Worm (Caenorhabditis elegans) whole organism, L1 larva: ENCODE data around the gene C33D9.10.

Source experiments
- C16A3.4 ChIP-seq: fragments of 150-350 bp; optimal IDR thresholded peaks from 2 replicates; lab custom pipeline; 2014; ENCODE audit warnings: missing biosample characterization, missing genetic modification characterization
- Y116A8C.19 ChIP-seq: sonication (generic microtip); optimal IDR thresholded peaks from 2 replicates; lab custom pipeline; 2016; ENCODE audit warnings: missing compliant biosample characterization, missing genetic modification characterization, borderline replicate concordance
- ama-1 ChIP-seq: fragments of 150-350 bp; optimal IDR thresholded peaks from 2 replicates; lab custom pipeline; 2014
- ceh-63 ChIP-seq: fragments of 200-800 bp; sonication (Bioruptor generic); optimal IDR thresholded peaks from 2 replicates; lab custom pipeline; 2018; ENCODE audit warnings: mild to moderate bottlenecking, missing genetic modification characterization, missing compliant biosample characterization
- ceh-8 ChIP-seq: fragments of 200-800 bp; sonication (Bioruptor generic); optimal IDR thresholded peaks from 2 replicates; lab custom pipeline; 2018; ENCODE audit warnings: mild to moderate bottlenecking, missing genetic modification characterization, moderate library complexity, missing compliant biosample characterization
- ceh-82 ChIP-seq, 3 experiments: fragments of 150-350 bp in 1 of 3; sonication (generic microtip) in 2 of 3; optimal IDR thresholded peaks; 2 replicates each; lab custom pipeline; 2014 to 2017; ENCODE audit warnings: missing biosample characterization in 3 of 3, missing genetic modification characterization in 3 of 3
- ceh-88 ChIP-seq: fragments of 200-800 bp; sonication (Bioruptor generic); IDR thresholded peaks from 2 replicates; pipeline ENCODE4 v1.3.6; 2022; ENCODE audit warnings: missing genetic modification characterization, missing compliant biosample characterization
- dsc-1 ChIP-seq: sonication (generic microtip); optimal IDR thresholded peaks from 2 replicates; lab custom pipeline; 2016; ENCODE audit warnings: mild to moderate bottlenecking, missing genetic modification characterization, missing compliant biosample characterization
- efl-1 ChIP-seq, 4 experiments: fragments of 150-350 bp; optimal IDR thresholded peaks in 3 of 4; peaks in 1 of 4; 1 replicate in 1 of 4; 2 replicates in 3 of 4; lab custom pipeline; 2014; ENCODE audit warnings: missing biosample characterization in 2 of 4, missing genetic modification characterization in 2 of 4, missing genetic modification reagents in 2 of 4
- elt-3 ChIP-seq, 6 experiments: fragments of 150-350 bp in 1 of 6; sonication (generic microtip); optimal IDR thresholded peaks; 2 replicates each; lab custom pipeline; 2017 to 2018; ENCODE audit warnings: missing biosample characterization in 6 of 6, missing genetic modification characterization in 6 of 6, inconsistent platforms in 1 of 6
- ets-5 ChIP-seq: fragments of 200-800 bp; sonication (Bioruptor generic); IDR thresholded peaks from 2 replicates; pipeline ENCODE4 v1.3.6; 2022; ENCODE audit warnings: missing genetic modification characterization, missing compliant biosample characterization
- fkh-10 ChIP-seq: sonication (generic microtip); optimal IDR thresholded peaks from 2 replicates; lab custom pipeline; 2017; ENCODE audit warnings: missing biosample characterization, missing genetic modification reagents, missing genetic modification characterization
- fkh-4 ChIP-seq: sonication (generic microtip); optimal IDR thresholded peaks from 2 replicates; lab custom pipeline; 2016; ENCODE audit warnings: missing compliant biosample characterization, missing genetic modification characterization, borderline replicate concordance
- fos-1 ChIP-seq: fragments of 150-350 bp; optimal IDR thresholded peaks from 2 replicates; lab custom pipeline; 2014; ENCODE audit warnings: missing biosample characterization, missing genetic modification characterization
- grh-1 ChIP-seq: fragments of 200-800 bp; sonication (Bioruptor generic); IDR thresholded peaks from 2 replicates; pipeline ENCODE4 v1.3.6; 2022; ENCODE audit warnings: missing genetic modification reagents, missing genetic modification characterization, missing compliant biosample characterization
- hlh-4 ChIP-seq: sonication (generic microtip); optimal IDR thresholded peaks from 2 replicates; lab custom pipeline; 2016; ENCODE audit warnings: mild to moderate bottlenecking, missing genetic modification characterization, missing compliant biosample characterization
- isw-1 ChIP-seq: fragments of 200-800 bp; sonication (Bioruptor generic); IDR thresholded peaks from 2 replicates; pipeline ENCODE4 v1.3.6; 2022; ENCODE audit warnings: missing genetic modification characterization, missing compliant biosample characterization
- jun-1 ChIP-seq: fragments of 150-350 bp; optimal IDR thresholded peaks from 2 replicates; lab custom pipeline; 2014; ENCODE audit warnings: missing biosample characterization, missing genetic modification reagents, missing genetic modification characterization
- lin-13 ChIP-seq: fragments of 150-350 bp; optimal IDR thresholded peaks from 2 replicates; lab custom pipeline; 2014; ENCODE audit warnings: missing biosample characterization, missing genetic modification reagents, missing genetic modification characterization
- lin-39 ChIP-seq: fragments of 150-350 bp; optimal IDR thresholded peaks from 2 replicates; lab custom pipeline; 2014; ENCODE audit warnings: missing biosample characterization, missing genetic modification reagents, missing genetic modification characterization
- mdl-1 ChIP-seq, 2 experiments: fragments of 150-350 bp; optimal IDR thresholded peaks; 2 replicates each; lab custom pipeline; 2014 to 2017; ENCODE audit warnings: missing biosample characterization in 2 of 2, missing genetic modification characterization in 2 of 2, inconsistent platforms in 1 of 2
- mep-1 ChIP-seq: fragments of 150-350 bp; optimal IDR thresholded peaks from 2 replicates; lab custom pipeline; 2014; ENCODE audit warnings: missing biosample characterization, missing genetic modification characterization
- nhr-11 ChIP-seq: fragments of 150-350 bp; optimal IDR thresholded peaks from 2 replicates; lab custom pipeline; 2014; ENCODE audit warnings: missing biosample characterization, missing genetic modification characterization
- nhr-12 ChIP-seq: sonication (generic microtip); optimal IDR thresholded peaks from 2 replicates; lab custom pipeline; 2017; ENCODE audit warnings: missing biosample characterization, missing genetic modification characterization
- nhr-28 ChIP-seq: fragments of 150-350 bp; optimal IDR thresholded peaks from 2 replicates; lab custom pipeline; 2014; ENCODE audit warnings: missing biosample characterization, missing genetic modification characterization
- nhr-71 ChIP-seq: sonication (generic microtip); optimal IDR thresholded peaks from 2 replicates; lab custom pipeline; 2016; ENCODE audit warnings: mild to moderate bottlenecking, missing genetic modification characterization, moderate library complexity, missing compliant biosample characterization
- nhr-77 ChIP-seq: fragments of 150-350 bp; optimal IDR thresholded peaks from 2 replicates; lab custom pipeline; 2014; ENCODE audit warnings: missing biosample characterization, missing genetic modification characterization
- nhr-84 ChIP-seq: sonication (generic microtip); optimal IDR thresholded peaks from 2 replicates; lab custom pipeline; 2017; ENCODE audit warnings: missing biosample characterization, missing genetic modification characterization
- nhr-85 ChIP-seq: sonication (generic microtip); peaks from one replicate; lab custom pipeline; 2016; ENCODE audit warnings: missing genetic modification characterization, inconsistent platforms, missing compliant biosample characterization
- pag-3 ChIP-seq: sonication (generic microtip); optimal IDR thresholded peaks from 2 replicates; lab custom pipeline; 2017; ENCODE audit warnings: missing genetic modification characterization, mild to moderate bottlenecking, missing compliant biosample characterization, antibody characterized with exemption, borderline replicate concordance; ENCODE audit not compliant: insufficient read depth
- snpc-4 ChIP-seq: fragments of 150-350 bp; optimal IDR thresholded peaks from 2 replicates; lab custom pipeline; 2014; ENCODE audit warnings: missing biosample characterization, missing genetic modification characterization
- snu-23 ChIP-seq: sonication (generic microtip); optimal IDR thresholded peaks from 2 replicates; lab custom pipeline; 2016; ENCODE audit warnings: missing genetic modification characterization, missing compliant biosample characterization
- tlp-1 ChIP-seq: fragments of 150-350 bp; optimal IDR thresholded peaks from 2 replicates; lab custom pipeline; 2014; ENCODE audit warnings: missing biosample characterization, missing genetic modification characterization
- unc-130 ChIP-seq: fragments of 150-350 bp; optimal IDR thresholded peaks from 2 replicates; lab custom pipeline; 2017; ENCODE audit warnings: missing biosample characterization, missing genetic modification characterization, inconsistent platforms
- xbp-1 ChIP-seq: sonication (generic microtip); optimal IDR thresholded peaks from 2 replicates; lab custom pipeline; 2016; ENCODE audit warnings: missing genetic modification characterization, missing compliant biosample characterization
- zag-1 ChIP-seq: fragments of 150-350 bp; optimal IDR thresholded peaks from 2 replicates; lab custom pipeline; 2014; ENCODE audit warnings: missing biosample characterization, missing genetic modification characterization
- ztf-4 ChIP-seq: fragments of 150-350 bp; optimal IDR thresholded peaks from 2 replicates; lab custom pipeline; 2014; ENCODE audit warnings: missing biosample characterization, missing genetic modification characterization

The C33D9.10 gene

ce11 chrIV:8754727-8755126 is 33.2 kb downstream of the C33D9.10 start, which contains the start of gene elli-1:
elli-1 (minus strand) TSS chrIV:8754827.
- TF ChIP-seq ama-1 (lab: Kevin White, UChicago) (no peak), efl-1 (optimal IDR thresholded peaks at IDR 0.05; lab: Kevin White, UChicago) (no peak), efl-1 (GFP tag; optimal IDR thresholded peaks at IDR 0.05 in 1 of 2; lab: Kevin White, UChicago) (peak in 1 of 2 experiments; percentile 28)

- TF ChIP-seq elt-3 (tag; optimal IDR thresholded peaks at IDR 0.05; lab: Kevin White, UChicago) (no peak), C16A3.4 (tag; lab: Kevin White, UChicago) (no peak), lin-39 (tag; lab: Kevin White, UChicago) (no peak)
These were observed 33.8 kb downstream of the C33D9.10 start for ce11 chrIV:8754146-8754545.

- TF ChIP-seq snu-23 (GFP tag; lab: Kevin White, UChicago) (no peak), ceh-82 (tag; optimal IDR thresholded peaks at IDR 0.05; lab: Kevin White, UChicago) (no peak)
- TF ChIP-seq, all 84 proteins: peak for 0
These were observed 35.5 kb downstream of the C33D9.10 start for ce11 chrIV:8752492-8752891.

ce11 chrIV:8748967-8749366 is 39.0 kb downstream of the C33D9.10 start:
- TF ChIP-seq efl-1 (optimal IDR thresholded peaks at IDR 0.05; lab: Kevin White, UChicago) (no peak), efl-1 (GFP tag; optimal IDR thresholded peaks at IDR 0.05 in 1 of 2; lab: Kevin White, UChicago) (peak in 1 of 2 experiments; percentile 24), nhr-28 (tag; lab: Kevin White, UChicago) (no peak), dsc-1 (no peak)

DNA sequence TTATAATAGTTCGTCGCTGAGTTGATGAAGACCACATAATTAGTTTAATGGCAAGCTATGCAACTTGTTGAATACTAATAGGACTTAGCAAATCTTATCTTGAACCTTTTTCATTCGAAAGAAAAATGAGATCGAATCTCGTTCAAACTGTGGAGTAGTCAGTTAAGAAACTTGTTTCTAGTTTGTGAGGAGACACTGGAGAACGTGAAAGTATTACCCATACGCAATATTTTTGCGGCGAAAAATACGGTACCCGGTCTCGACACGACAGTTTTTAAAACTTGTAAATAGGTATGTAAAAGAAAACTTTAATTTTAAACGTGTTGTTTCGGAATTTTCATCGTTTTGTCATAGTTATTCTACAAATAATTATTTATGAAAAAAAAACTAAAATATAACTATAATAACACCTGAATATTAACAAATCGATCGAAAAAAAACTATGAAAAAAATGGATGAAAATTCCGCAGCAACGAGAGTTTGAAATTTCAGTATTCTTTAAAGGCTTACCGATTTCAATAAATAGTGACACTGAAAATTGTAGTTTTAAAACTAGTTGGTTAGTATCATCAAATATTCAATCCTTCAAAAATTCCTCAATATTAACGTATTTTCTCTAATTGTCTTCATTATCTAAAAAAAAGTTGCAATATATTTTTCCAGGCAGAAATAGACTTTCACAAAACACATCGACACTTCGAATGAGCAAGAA is 42.2 kb downstream of the C33D9.10 start, which contains the start of the genes F20C5.7 and parg-1:
TSS of gene F20C5.7 (minus strand) at position 101 of the 712 bp plus-strand sequence.
TSS of gene parg-1 (plus strand) at position 662 of the 712 bp plus-strand sequence.
- TF ChIP-seq fkh-4 (tag; lab: Kevin White, UChicago) (no peak), nhr-77 (tag; lab: Kevin White, UChicago) (no peak), dsc-1 (no peak), hlh-4 (tag; lab: Kevin White, UChicago) (no peak), grh-1 (GFP tag; lab: Robert Waterston, UW) (no peak), pag-3 (no peak)

DNA sequence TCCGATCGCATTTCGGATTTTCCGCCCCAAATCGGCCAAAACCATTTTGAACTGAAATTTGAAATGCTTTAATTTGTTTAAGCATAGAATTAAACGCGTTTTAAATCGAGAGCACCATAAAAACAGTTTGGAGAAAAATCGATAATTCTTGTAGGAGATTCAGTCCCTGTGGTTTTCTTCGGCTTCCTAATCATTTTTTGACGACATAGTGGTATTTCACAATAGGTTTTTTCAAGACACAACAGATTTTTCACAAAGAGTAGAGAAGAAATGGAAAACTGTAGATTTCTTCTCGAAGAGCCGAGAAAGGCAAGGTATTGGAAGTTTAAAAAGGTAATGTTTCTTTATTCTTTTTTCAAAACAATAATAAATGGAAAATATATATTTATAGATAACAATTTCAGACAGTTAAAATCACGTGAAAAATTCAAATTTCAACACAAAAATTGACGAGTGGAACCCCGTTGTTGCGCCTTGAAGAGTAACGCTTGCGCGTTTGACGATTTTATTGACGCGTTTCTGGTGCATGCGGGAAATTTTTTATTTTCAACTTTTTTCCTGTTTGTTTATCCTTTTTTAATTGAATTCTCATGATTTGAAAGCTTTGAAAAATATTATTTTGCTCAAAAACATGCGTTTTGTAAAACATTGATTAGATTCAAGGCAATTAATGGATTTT is 44.2 kb downstream of the C33D9.10 start, which contains the start of gene F21D5.7:
TSS of gene F21D5.7 (minus strand) at position 51 of the 679 bp plus-strand sequence.
- peak in 1 of 2 experiments; percentile 79 for TF ChIP-seq mdl-1 (tag; optimal IDR thresholded peaks at IDR 0.05; lab: Kevin White, UChicago)
- TF ChIP-seq ceh-8 (GFP tag; lab: Kevin White, UChicago): no peak
- peak; percentile 80 for TF ChIP-seq dsc-1
- TF ChIP-seq C16A3.4 (tag; lab: Kevin White, UChicago): peak; percentile 67
- no peak for TF ChIP-seq nhr-84 (tag; lab: Kevin White, UChicago)
- no peak for TF ChIP-seq nhr-12 (tag; lab: Kevin White, UChicago)
- peak; percentile 61 for TF ChIP-seq nhr-11
- TF ChIP-seq nhr-85 (tag; lab: Kevin White, UChicago): peak; percentile 89
- TF ChIP-seq ztf-4: peak; percentile 33
- no peak for TF ChIP-seq ama-1 (lab: Kevin White, UChicago)
- TF ChIP-seq xbp-1: peak; percentile 84
- TF ChIP-seq ceh-82 (tag; optimal IDR thresholded peaks at IDR 0.05; lab: Kevin White, UChicago): peak; percentile 70 to 79 (median 73)
- TF ChIP-seq fos-1 (tag; lab: Kevin White, UChicago): peak; percentile 58
- peak; percentile 90 for TF ChIP-seq mep-1 (tag; lab: Kevin White, UChicago)
- TF ChIP-seq efl-1 (optimal IDR thresholded peaks at IDR 0.05; lab: Kevin White, UChicago): peak; percentile 75 to 86
- TF ChIP-seq efl-1 (GFP tag; optimal IDR thresholded peaks at IDR 0.05 in 1 of 2; lab: Kevin White, UChicago): peak; percentile 86 to 98
- TF ChIP-seq elt-3 (tag; optimal IDR thresholded peaks at IDR 0.05; lab: Kevin White, UChicago): peak in 2 of 6 experiments; percentile 66 to 77
- TF ChIP-seq ceh-88 (GFP tag; lab: Robert Waterston, UW): peak; percentile 36; the same call in 1 of the 2 replicates
- TF ChIP-seq fkh-10 (GFP tag; lab: Kevin White, UChicago): no peak
- TF ChIP-seq zag-1: no peak
- no peak for TF ChIP-seq Y116A8C.19 (tag; lab: Kevin White, UChicago)
- no peak for TF ChIP-seq tlp-1
- peak; percentile 68 for TF ChIP-seq isw-1 (GFP tag; lab: Robert Waterston, UW)
- peak; percentile 89 for TF ChIP-seq nhr-71 (tag; lab: Kevin White, UChicago)
- TF ChIP-seq ceh-63 (GFP tag; lab: Kevin White, UChicago): no peak
- no peak for TF ChIP-seq hlh-4 (tag; lab: Kevin White, UChicago)
- peak; percentile 60 for TF ChIP-seq unc-130 (tag; lab: Kevin White, UChicago)
- no peak for TF ChIP-seq ets-5 (GFP tag; lab: Robert Waterston, UW)
- TF ChIP-seq snpc-4 (tag; lab: Kevin White, UChicago): peak; percentile 45
- TF ChIP-seq nhr-77 (tag; lab: Kevin White, UChicago): peak; percentile 56
- peak; percentile 68 for TF ChIP-seq jun-1 (tag; lab: Kevin White, UChicago)
- TF ChIP-seq lin-13 (GFP tag; lab: Kevin White, UChicago): peak; percentile 72
